Worm (Caenorhabditis elegans) whole organism, L2 larva: Measurements from ENCODE around the gene gmps-1.

ENCODE experiments used
- ZK546.5 ChIP-seq: sonication (generic microtip); optimal IDR thresholded peaks from 2 replicates; lab custom pipeline; 2017; ENCODE audit warnings: missing biosample characterization, missing genetic modification characterization
- dmd-4 ChIP-seq: sonication (generic microtip); optimal IDR thresholded peaks from 2 replicates; lab custom pipeline; 2017; ENCODE audit warnings: missing biosample characterization, missing genetic modification characterization
- egl-27 ChIP-seq: sonication (generic microtip); optimal IDR thresholded peaks from 3 replicates; lab custom pipeline; 2017; ENCODE audit warnings: missing biosample characterization, missing genetic modification reagents, missing genetic modification characterization
- elt-3 ChIP-seq: sonication (generic microtip); optimal IDR thresholded peaks from 2 replicates; lab custom pipeline; 2017; ENCODE audit warnings: missing biosample characterization, missing genetic modification characterization
- mdl-1 ChIP-seq, 2 experiments: fragments of 150-350 bp in 1 of 2; sonication (generic microtip) in 1 of 2; optimal IDR thresholded peaks; 2 replicates each; lab custom pipeline; 2017; ENCODE audit warnings: missing biosample characterization in 2 of 2, missing genetic modification characterization in 2 of 2
- nhr-11 ChIP-seq: fragments of 150-350 bp; optimal IDR thresholded peaks from 2 replicates; lab custom pipeline; 2014; ENCODE audit warnings: missing biosample characterization, missing genetic modification characterization
- nhr-23 ChIP-seq: fragments of 150-350 bp; optimal IDR thresholded peaks from 2 replicates; lab custom pipeline; 2014; ENCODE audit warnings: missing biosample characterization, missing genetic modification reagents, missing genetic modification characterization
- unc-55 ChIP-seq: fragments of 150-350 bp; sonication (generic microtip); optimal IDR thresholded peaks from 3 replicates; lab custom pipeline; 2014; ENCODE audit warnings: missing biosample characterization, missing genetic modification reagents, missing genetic modification characterization
- unc-62 ChIP-seq: fragments of 150-350 bp; optimal IDR thresholded peaks from 2 replicates; lab custom pipeline; 2014; ENCODE audit warnings: missing biosample characterization, missing genetic modification reagents, missing genetic modification characterization
- zag-1 ChIP-seq: fragments of 150-350 bp; optimal IDR thresholded peaks from 2 replicates; lab custom pipeline; 2014; ENCODE audit warnings: missing biosample characterization, missing genetic modification characterization

ce11 chrII:10859359-10859758, 9.2 kb downstream of the gmps-1 start:
- TF ChIP-seq ZK546.5 (tag; lab: Kevin White, UChicago) (no peak), nhr-23 (tag; lab: Kevin White, UChicago) (no peak), unc-55 (no peak), mdl-1 (tag; optimal IDR thresholded peaks at IDR 0.05; lab: Kevin White, UChicago) (no peak), unc-62 (GFP tag; lab: Kevin White, UChicago) (no peak), elt-3 (tag; lab: Kevin White, UChicago) (no peak), dmd-4 (tag; lab: Kevin White, UChicago) (no peak), egl-27 (no peak), nhr-11 (tag; lab: Kevin White, UChicago) (no peak), zag-1 (no peak)
